Worm (Caenorhabditis elegans) whole organism, L4/young adult: ENCODE results near the gene C53A3.3.

Source experiments
- W03F9.2 ChIP-seq: fragments of 150-350 bp; optimal IDR thresholded peaks from 2 replicates; lab custom pipeline; 2014; ENCODE audit warnings: missing biosample characterization, missing genetic modification characterization
- dao-5 ChIP-seq: sonication (generic microtip); optimal IDR thresholded peaks from 2 replicates; lab custom pipeline; 2016; ENCODE audit warnings: missing genotype, missing genetic modification characterization, moderate library complexity, missing compliant biosample characterization

- TF ChIP-seq dao-5 (tag; lab: Kevin White, UChicago) (no peak), W03F9.2 (tag; lab: Kevin White, UChicago) (no peak)
Measured at ce11 chrV:5722093-5722492, 34.2 kb upstream of the C53A3.3 start.
